Worm (Caenorhabditis elegans): ENCODE results near the gene klf-2.

klf-2 gene

DNA sequence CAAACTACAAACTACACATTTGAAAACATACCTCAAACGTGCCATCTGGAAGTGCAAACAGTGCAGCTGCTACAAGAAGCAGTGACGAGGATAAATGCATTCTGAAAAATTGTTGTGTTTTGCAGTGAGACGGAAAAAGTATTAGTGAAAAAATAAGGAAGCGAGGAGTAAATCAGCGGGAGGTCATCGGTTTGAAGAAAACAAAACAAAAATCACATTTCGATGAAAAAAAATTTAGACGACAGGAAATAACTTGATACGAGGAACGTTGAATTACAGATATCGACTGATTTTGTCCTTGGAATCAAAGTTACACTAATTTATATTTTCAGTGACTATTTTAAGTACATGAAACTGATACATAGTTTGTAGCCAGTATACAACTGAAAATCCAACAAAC, 6.1 kb downstream of the klf-2 start, which contains the start of gene F53F8.4:
TSS of gene F53F8.4 (minus strand) at position 101 of the 400 bp plus-strand sequence.
- no peak for TF ChIP-seq sma-3 (GFP tag; optimal IDR thresholded peaks at IDR 0.05)
- TF ChIP-seq peb-1 (tag; optimal IDR thresholded peaks at IDR 0.05) = no peak
- TF ChIP-seq C34F6.9 (tag; optimal IDR thresholded peaks at IDR 0.05) = no peak
- no peak for TF ChIP-seq elt-3 (tag; optimal IDR thresholded peaks at IDR 0.05)
- no peak for TF ChIP-seq nhr-6 (tag; optimal IDR thresholded peaks at IDR 0.05)
- TF ChIP-seq skn-1 (tag; optimal IDR thresholded peaks at IDR 0.05) = no peak
- TF ChIP-seq ceh-82 (tag; optimal IDR thresholded peaks at IDR 0.05) = no peak
- no peak for TF ChIP-seq snpc-4 (tag; optimal IDR thresholded peaks at IDR 0.05)
- TF ChIP-seq mdl-1 (tag; optimal IDR thresholded peaks at IDR 0.05) = no peak
- no peak for TF ChIP-seq egl-27 (tag; optimal IDR thresholded peaks at IDR 0.05)
- no peak for TF ChIP-seq fos-1 (tag; optimal IDR thresholded peaks at IDR 0.05)
- TF ChIP-seq mbf-1 (tag; optimal IDR thresholded peaks at IDR 0.05) = no peak

DNA sequence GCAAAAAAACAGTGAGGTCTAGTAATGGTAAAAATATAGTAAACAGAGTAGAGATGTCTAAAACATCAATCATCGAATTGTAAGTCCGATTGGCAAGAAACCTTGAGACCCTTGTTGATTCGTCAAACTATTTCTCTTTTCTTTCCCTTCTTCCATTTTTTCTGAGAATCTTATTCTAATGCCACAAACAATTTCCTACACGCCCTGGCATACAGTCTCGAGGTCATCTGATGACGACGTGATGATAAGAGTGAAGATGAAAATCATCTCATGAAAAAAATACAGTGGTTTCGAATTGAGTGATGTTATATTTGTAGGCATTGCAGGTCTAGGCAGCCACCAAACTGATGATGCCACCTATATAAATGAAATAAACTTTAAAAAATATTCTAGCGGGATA, 7.4 kb downstream of the klf-2 start:
- TF ChIP-seq nhr-10 (tag; optimal IDR thresholded peaks at IDR 0.05) (no peak), ceh-82 (tag; optimal IDR thresholded peaks at IDR 0.05) (no peak), lin-11 (tag; optimal IDR thresholded peaks at IDR 0.05) (no peak), nhr-12 (tag; optimal IDR thresholded peaks at IDR 0.05) (no peak), unc-39 (tag; optimal IDR thresholded peaks at IDR 0.05) (no peak), unc-55 (GFP tag; optimal IDR thresholded peaks at IDR 0.05) (no peak), elt-3 (tag; optimal IDR thresholded peaks at IDR 0.05) (no peak), mab-5 (tag; optimal IDR thresholded peaks at IDR 0.05) (no peak), ama-1 (optimal IDR thresholded peaks at IDR 0.05) (no peak), elt-1 (tag; optimal IDR thresholded peaks at IDR 0.05) (no peak), R02D3.7 (tag; optimal IDR thresholded peaks at IDR 0.05) (no peak), nhr-129 (tag; optimal IDR thresholded peaks at IDR 0.05) (peak; percentile 57), lsy-2 (tag; optimal IDR thresholded peaks at IDR 0.05) (no peak), dmd-4 (tag; optimal IDR thresholded peaks at IDR 0.05) (no peak), nhr-237 (tag; optimal IDR thresholded peaks at IDR 0.05) (no peak), mdl-1 (tag; optimal IDR thresholded peaks at IDR 0.05) (no peak), nhr-77 (tag; optimal IDR thresholded peaks at IDR 0.05) (no peak), egl-27 (tag; optimal IDR thresholded peaks at IDR 0.05) (no peak), F13H6.1 (tag; optimal IDR thresholded peaks at IDR 0.05) (no peak), snpc-4 (tag; optimal IDR thresholded peaks at IDR 0.05) (no peak), Y55F3AM.14 (GFP tag; optimal IDR thresholded peaks at IDR 0.05) (no peak), alr-1 (tag; optimal IDR thresholded peaks at IDR 0.05) (no peak), ZK546.5 (tag; optimal IDR thresholded peaks at IDR 0.05) (no peak), blmp-1 (tag; optimal IDR thresholded peaks at IDR 0.05; ENCODE audit: insufficient read depth) (peak; percentile 54), sma-3 (GFP tag; optimal IDR thresholded peaks at IDR 0.05) (peak; percentile 25), ztf-11 (tag; optimal IDR thresholded peaks at IDR 0.05) (no peak), nhr-25 (tag; optimal IDR thresholded peaks at IDR 0.05) (peak; percentile 79), peb-1 (tag; optimal IDR thresholded peaks at IDR 0.05) (no peak), sma-9 (GFP tag; optimal IDR thresholded peaks at IDR 0.05) (peak; percentile 39), sma-9 (tag; optimal IDR thresholded peaks at IDR 0.05) (no peak), fos-1 (tag; optimal IDR thresholded peaks at IDR 0.05) (no peak), lin-13 (GFP tag; optimal IDR thresholded peaks at IDR 0.05) (no peak), ceh-16 (tag; optimal IDR thresholded peaks at IDR 0.05) (no peak)

DNA sequence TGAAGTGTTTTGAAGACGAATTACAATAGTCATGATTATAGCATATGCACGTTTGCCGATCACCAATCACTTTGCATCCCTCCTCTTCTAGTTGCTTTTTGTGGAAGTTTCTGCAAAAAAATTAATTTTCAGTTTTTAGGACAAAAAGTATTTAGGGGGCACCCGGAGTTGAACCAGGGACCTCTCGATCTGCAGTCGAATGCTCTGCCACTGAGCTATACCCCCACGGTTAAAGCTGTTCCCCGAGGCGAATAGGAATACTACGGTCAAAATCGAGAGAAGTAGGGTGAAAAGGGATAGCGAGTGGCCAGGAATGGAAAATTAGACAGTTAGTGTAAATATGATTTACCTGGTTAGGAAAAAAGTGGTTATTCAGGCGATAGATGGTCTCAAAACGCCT, 8.5 kb downstream of the klf-2 start:
- no peak for TF ChIP-seq elt-3 (tag; optimal IDR thresholded peaks at IDR 0.05)
- no peak for TF ChIP-seq zag-1 (tag; optimal IDR thresholded peaks at IDR 0.05)
- peak; percentile 40 for TF ChIP-seq F13H6.1 (tag; optimal IDR thresholded peaks at IDR 0.05)
- peak; percentile 6 for TF ChIP-seq C34F6.9 (tag; optimal IDR thresholded peaks at IDR 0.05)
- no peak for TF ChIP-seq dmd-4 (tag; optimal IDR thresholded peaks at IDR 0.05)
- TF ChIP-seq elt-1 (tag; optimal IDR thresholded peaks at IDR 0.05) = no peak
- TF ChIP-seq gmeb-1 (tag; optimal IDR thresholded peaks at IDR 0.05) = peak; percentile 44
- TF ChIP-seq nhr-11 (tag; optimal IDR thresholded peaks at IDR 0.05) = no peak
- no peak for TF ChIP-seq aly-2 (tag; optimal IDR thresholded peaks at IDR 0.05)
- peak; percentile 45 for TF ChIP-seq lin-13 (GFP tag; optimal IDR thresholded peaks at IDR 0.05)
- TF ChIP-seq ztf-4 (tag; optimal IDR thresholded peaks at IDR 0.05) = no peak
- TF ChIP-seq Y55F3AM.14 (GFP tag; optimal IDR thresholded peaks at IDR 0.05) = peak; percentile 18
- peak; percentile 4 for TF ChIP-seq crh-2 (tag; optimal IDR thresholded peaks at IDR 0.05)
- no peak for TF ChIP-seq unc-39 (tag; optimal IDR thresholded peaks at IDR 0.05)
- no peak for TF ChIP-seq ztf-1 (GFP tag; conservative IDR thresholded peaks at IDR 0.05)
- TF ChIP-seq nhr-25 (tag; optimal IDR thresholded peaks at IDR 0.05) = no peak
- TF ChIP-seq sma-3 (GFP tag; optimal IDR thresholded peaks at IDR 0.05) = peak; percentile 73
- no peak for TF ChIP-seq fos-1 (tag; optimal IDR thresholded peaks at IDR 0.05)
- no peak for TF ChIP-seq nhr-21 (tag; optimal IDR thresholded peaks at IDR 0.05)
- TF ChIP-seq unc-55 (GFP tag; optimal IDR thresholded peaks at IDR 0.05) = peak; percentile 18
- no peak for TF ChIP-seq blmp-1 (tag; optimal IDR thresholded peaks at IDR 0.05; ENCODE audit: insufficient read depth)
- TF ChIP-seq nhr-129 (tag; optimal IDR thresholded peaks at IDR 0.05) = peak; percentile 39
- TF ChIP-seq nhr-6 (tag; optimal IDR thresholded peaks at IDR 0.05) = no peak
- TF ChIP-seq ceh-82 (tag; optimal IDR thresholded peaks at IDR 0.05) = no peak
- no peak for TF ChIP-seq nhr-10 (tag; optimal IDR thresholded peaks at IDR 0.05)
- no peak for TF ChIP-seq snpc-4 (tag; optimal IDR thresholded peaks at IDR 0.05)
- TF ChIP-seq nhr-77 (tag; optimal IDR thresholded peaks at IDR 0.05) = no peak
- no peak for TF ChIP-seq unc-62 (GFP tag; optimal IDR thresholded peaks at IDR 0.05)
- TF ChIP-seq sma-9 (GFP tag; optimal IDR thresholded peaks at IDR 0.05) = no peak
- no peak for TF ChIP-seq sma-9 (tag; optimal IDR thresholded peaks at IDR 0.05)
- TF ChIP-seq ztf-11 (tag; optimal IDR thresholded peaks at IDR 0.05) = no peak
- no peak for TF ChIP-seq mdl-1 (tag; optimal IDR thresholded peaks at IDR 0.05)
- TF ChIP-seq ZK546.5 (tag; optimal IDR thresholded peaks at IDR 0.05) = no peak
- no peak for TF ChIP-seq ceh-16 (tag; optimal IDR thresholded peaks at IDR 0.05)
- TF ChIP-seq alr-1 (tag; optimal IDR thresholded peaks at IDR 0.05) = no peak
- TF ChIP-seq egl-27 (tag; optimal IDR thresholded peaks at IDR 0.05) = no peak
- no peak for TF ChIP-seq lin-39 (tag; optimal IDR thresholded peaks at IDR 0.05)
- TF ChIP-seq R02D3.7 (tag; optimal IDR thresholded peaks at IDR 0.05) = no peak
